Worm (Caenorhabditis elegans) whole organism, young adult: Measurements from ENCODE around the gene moa-1.

Experiments
- B0261.1 ChIP-seq: sonication (generic microtip); optimal IDR thresholded peaks from 2 replicates; lab custom pipeline; 2016; ENCODE audit warnings: mild to moderate bottlenecking, missing genetic modification characterization, moderate library complexity, missing compliant biosample characterization
- C17E4.6 ChIP-seq: fragments of 200-800 bp; sonication (Bioruptor generic); IDR thresholded peaks from 2 replicates; pipeline ENCODE4 v1.3.6; 2022; ENCODE audit warnings: missing genetic modification reagents, missing genetic modification characterization, missing compliant biosample characterization
- F23B12.7 ChIP-seq: sonication (generic microtip); optimal IDR thresholded peaks from 2 replicates; lab custom pipeline; 2017; ENCODE audit warnings: missing genetic modification characterization, mild to moderate bottlenecking, missing compliant biosample characterization, antibody characterized with exemption, moderate library complexity; ENCODE audit not compliant: insufficient read depth
- F33H1.4 ChIP-seq: fragments of 200-800 bp; sonication (Bioruptor generic); IDR thresholded peaks from 2 replicates; pipeline ENCODE4 v1.3.6; 2022; ENCODE audit warnings: missing genetic modification reagents, missing genetic modification characterization, missing compliant biosample characterization
- Y53F4B.3 ChIP-seq: fragments of 200-800 bp; sonication (Bioruptor generic); IDR thresholded peaks from 2 replicates; pipeline ENCODE4 v1.3.6; 2022; ENCODE audit warnings: missing genetic modification reagents, missing genetic modification characterization, missing compliant biosample characterization
- Y67H2A.10 ChIP-seq: fragments of 200-800 bp; sonication (Bioruptor generic); conservative IDR thresholded peaks from 2 replicates; pipeline ENCODE4 v1.3.6; 2022; ENCODE audit warnings: missing genetic modification reagents, missing genetic modification characterization, missing compliant biosample characterization
- Y79H2A.3 ChIP-seq: fragments of 200-800 bp; sonication (Bioruptor generic); conservative IDR thresholded peaks from 2 replicates; pipeline ENCODE4 v1.3.6; 2022; ENCODE audit warnings: missing genetic modification reagents, missing genetic modification characterization, missing compliant biosample characterization
- akir-1 ChIP-seq: fragments of 200-800 bp; sonication (Bioruptor generic); optimal IDR thresholded peaks from 2 replicates; lab custom pipeline; 2018; ENCODE audit warnings: mild to moderate bottlenecking, missing genetic modification characterization, moderate library complexity, missing compliant biosample characterization
- ama-1 ChIP-seq, 3 experiments: fragments of 150-350 bp in 1 of 3; sonication (generic microtip) in 2 of 3; optimal IDR thresholded peaks; 2 replicates each; lab custom pipeline; 2014 to 2018; ENCODE audit warnings: missing biosample characterization in 2 of 3, missing genetic modification characterization in 2 of 3, missing genetic modification reagents in 2 of 3
- aptf-3 ChIP-seq: fragments of 200-800 bp; sonication (Bioruptor generic); IDR thresholded peaks from 2 replicates; pipeline ENCODE4 v1.3.6; 2022; ENCODE audit warnings: missing genetic modification characterization, missing compliant biosample characterization
- attf-5 ChIP-seq: fragments of 200-800 bp; sonication (Bioruptor generic); optimal IDR thresholded peaks from 2 replicates; lab custom pipeline; 2018; ENCODE audit warnings: mild to moderate bottlenecking, missing genetic modification characterization, missing compliant biosample characterization
- bed-1 ChIP-seq: fragments of 200-800 bp; sonication (Bioruptor generic); IDR thresholded peaks from 2 replicates; pipeline ENCODE4 v1.3.6; 2022; ENCODE audit warnings: missing genetic modification reagents, missing genetic modification characterization, missing compliant biosample characterization
- cebp-1 ChIP-seq, 2 experiments: fragments of 200-800 bp in 1 of 2; sonication (Bioruptor generic) in 1 of 2; sonication (generic microtip) in 1 of 2; IDR thresholded peaks in 1 of 2; optimal IDR thresholded peaks in 1 of 2; 2 replicates each; pipeline versions ENCODE4 v1.3.6 to Lab custom; 2017 to 2022; ENCODE audit warnings: missing compliant biosample characterization in 2 of 2, missing genetic modification characterization in 2 of 2, mild to moderate bottlenecking in 1 of 2, missing genetic modification reagents in 1 of 2, moderate library complexity in 1 of 2
- ceh-100 ChIP-seq: fragments of 200-800 bp; sonication (Bioruptor generic); IDR thresholded peaks from 2 replicates; pipeline ENCODE4 v1.3.6; 2022; ENCODE audit warnings: missing genetic modification reagents, missing genetic modification characterization, missing compliant biosample characterization
- ceh-27 ChIP-seq: fragments of 200-800 bp; sonication (Bioruptor generic); optimal IDR thresholded peaks from 2 replicates; lab custom pipeline; 2018; ENCODE audit warnings: mild to moderate bottlenecking, missing genetic modification characterization, moderate library complexity, missing compliant biosample characterization
- ceh-79 ChIP-seq: sonication (generic microtip); optimal IDR thresholded peaks from 2 replicates; lab custom pipeline; 2017; ENCODE audit warnings: mild to moderate bottlenecking, missing genetic modification characterization, missing compliant biosample characterization
- die-1 ChIP-seq: sonication (generic microtip); optimal IDR thresholded peaks from 2 replicates; lab custom pipeline; 2016; ENCODE audit warnings: missing genotype, mild to moderate bottlenecking, missing genetic modification characterization, missing compliant biosample characterization
- dpff-1 ChIP-seq: sonication (generic microtip); optimal IDR thresholded peaks from 2 replicates; lab custom pipeline; 2017; ENCODE audit warnings: mild to moderate bottlenecking, missing genetic modification characterization, missing compliant biosample characterization
- efl-1 ChIP-seq: fragments of 150-350 bp; optimal IDR thresholded peaks from 2 replicates; lab custom pipeline; 2014; ENCODE audit warnings: missing biosample characterization, missing genetic modification reagents, missing genetic modification characterization
- egl-18 ChIP-seq: fragments of 200-800 bp; sonication (Bioruptor generic); IDR thresholded peaks from 2 replicates; pipeline ENCODE4 v1.3.6; 2022; ENCODE audit warnings: missing genetic modification reagents, missing genetic modification characterization, missing compliant biosample characterization
- egl-44 ChIP-seq: fragments of 200-800 bp; sonication (Bioruptor generic); IDR thresholded peaks from 2 replicates; pipeline ENCODE4 v1.3.6; 2022; ENCODE audit warnings: missing genetic modification reagents, missing genetic modification characterization, missing compliant biosample characterization
- egrh-3 ChIP-seq: fragments of 200-800 bp; sonication (Bioruptor generic); IDR thresholded peaks from 2 replicates; pipeline ENCODE4 v1.3.6; 2022; ENCODE audit warnings: missing genetic modification reagents, missing genetic modification characterization, missing compliant biosample characterization
- ekl-4 ChIP-seq: fragments of 200-800 bp; sonication (Bioruptor generic); IDR thresholded peaks from 2 replicates; pipeline ENCODE4 v1.3.6; 2022; ENCODE audit warnings: missing genetic modification reagents, missing genetic modification characterization, missing compliant biosample characterization
- gei-17 ChIP-seq: fragments of 200-800 bp; sonication (Bioruptor generic); optimal IDR thresholded peaks from 2 replicates; lab custom pipeline; 2018; ENCODE audit warnings: mild to moderate bottlenecking, missing genetic modification characterization, missing compliant biosample characterization
- him-1 ChIP-seq: sonication (generic microtip); optimal IDR thresholded peaks from 2 replicates; lab custom pipeline; 2016; ENCODE audit warnings: missing genotype, missing genetic modification reagents, missing genetic modification characterization, missing compliant biosample characterization
- hlh-12 ChIP-seq: sonication (generic microtip); optimal IDR thresholded peaks from 2 replicates; lab custom pipeline; 2016; ENCODE audit warnings: missing genetic modification characterization, missing compliant biosample characterization
- hmg-20 ChIP-seq: fragments of 200-800 bp; sonication (Bioruptor generic); IDR thresholded peaks from 2 replicates; pipeline ENCODE4 v1.3.6; 2022; ENCODE audit warnings: missing genetic modification reagents, missing genetic modification characterization, missing compliant biosample characterization
- hsf-1 ChIP-seq: fragments of 200-800 bp; sonication (Bioruptor generic); IDR thresholded peaks from 2 replicates; pipeline ENCODE4 v1.3.6; 2022; ENCODE audit warnings: missing genetic modification reagents, missing genetic modification characterization, missing compliant biosample characterization
- lag-1 ChIP-seq: fragments of 200-800 bp; sonication (Bioruptor generic); IDR thresholded peaks from 2 replicates; pipeline ENCODE4 v1.3.6; 2022; ENCODE audit warnings: missing genetic modification reagents, missing genetic modification characterization, missing compliant biosample characterization
- lin-26 ChIP-seq: fragments of 200-800 bp; sonication (Bioruptor generic); IDR thresholded peaks from 2 replicates; pipeline ENCODE4 v1.3.6; 2022; ENCODE audit warnings: missing genetic modification reagents, missing genetic modification characterization, missing compliant biosample characterization
- lin-35 ChIP-seq, 3 experiments: fragments of 150-350 bp in 2 of 3; sonication (generic microtip) in 1 of 3; optimal IDR thresholded peaks; 2 replicates each; lab custom pipeline; 2014 to 2018; ENCODE audit warnings: missing biosample characterization in 3 of 3, missing genetic modification characterization in 3 of 3, missing genetic modification reagents in 3 of 3
- lin-54 ChIP-seq: fragments of 200-800 bp; sonication (Bioruptor generic); optimal IDR thresholded peaks from 2 replicates; lab custom pipeline; 2018; ENCODE audit warnings: mild to moderate bottlenecking, missing genetic modification characterization, missing compliant biosample characterization
- madf-6 ChIP-seq: fragments of 200-800 bp; sonication (Bioruptor generic); IDR thresholded peaks from 2 replicates; pipeline ENCODE4 v1.3.6; 2022; ENCODE audit warnings: missing genetic modification reagents, missing genetic modification characterization, missing compliant biosample characterization
- mel-28 ChIP-seq: sonication (generic microtip); optimal IDR thresholded peaks from 2 replicates; lab custom pipeline; 2016; ENCODE audit warnings: borderline replicate concordance, mild to moderate bottlenecking, missing genetic modification characterization, missing compliant biosample characterization
- nfyb-1 ChIP-seq: fragments of 200-800 bp; sonication (Bioruptor generic); IDR thresholded peaks from 2 replicates; pipeline ENCODE4 v1.3.6; 2022; ENCODE audit warnings: missing genetic modification reagents, missing genetic modification characterization, missing compliant biosample characterization
- nhr-120 ChIP-seq: fragments of 200-800 bp; sonication (Bioruptor generic); IDR thresholded peaks from 2 replicates; pipeline ENCODE4 v1.3.6; 2022; ENCODE audit warnings: missing genetic modification characterization, missing compliant biosample characterization
- nhr-90 ChIP-seq: sonication (generic microtip); optimal IDR thresholded peaks from 2 replicates; lab custom pipeline; 2016; ENCODE audit warnings: missing genotype, mild to moderate bottlenecking, missing genetic modification characterization, missing compliant biosample characterization
- pbrm-1 ChIP-seq: fragments of 200-800 bp; sonication (Bioruptor generic); IDR thresholded peaks from 2 replicates; pipeline ENCODE4 v1.3.6; 2022; ENCODE audit warnings: missing genetic modification reagents, missing genetic modification characterization, missing compliant biosample characterization
- pha-4 ChIP-seq: fragments of 150-350 bp; sonication (generic microtip); optimal IDR thresholded peaks from 2 replicates; lab custom pipeline; 2014; ENCODE audit warnings: missing biosample characterization, missing genetic modification reagents, missing genetic modification characterization
- rec-8 ChIP-seq, 2 experiments: sonication (generic microtip); optimal IDR thresholded peaks; 2 replicates each; lab custom pipeline; 2016; ENCODE audit warnings: mild to moderate bottlenecking in 2 of 2, missing genetic modification characterization in 2 of 2, missing genetic modification reagents in 2 of 2, missing genotype in 2 of 2, missing biosample characterization in 1 of 2, missing compliant biosample characterization in 1 of 2, moderate library complexity in 1 of 2
- repo-1 ChIP-seq: sonication (generic microtip); optimal IDR thresholded peaks from 2 replicates; lab custom pipeline; 2017; ENCODE audit warnings: mild to moderate bottlenecking, missing genetic modification characterization, missing compliant biosample characterization
- sdz-38 ChIP-seq: sonication (generic microtip); optimal IDR thresholded peaks from 2 replicates; lab custom pipeline; 2016; ENCODE audit warnings: missing genotype, missing genetic modification characterization, missing compliant biosample characterization
- sea-2 ChIP-seq: fragments of 200-800 bp; sonication (Bioruptor generic); IDR thresholded peaks from 2 replicates; pipeline ENCODE4 v1.3.6; 2022; ENCODE audit warnings: missing genetic modification characterization, missing compliant biosample characterization
- tbp1 ChIP-seq: fragments of 200-800 bp; sonication (Bioruptor generic); optimal IDR thresholded peaks from 2 replicates; lab custom pipeline; 2018; ENCODE audit warnings: mild to moderate bottlenecking, missing genetic modification characterization, missing compliant biosample characterization
- zim-3 ChIP-seq: sonication (generic microtip); optimal IDR thresholded peaks from 2 replicates; lab custom pipeline; 2017; ENCODE audit warnings: mild to moderate bottlenecking, missing genetic modification characterization, moderate library complexity, missing compliant biosample characterization
- ztf-18 ChIP-seq: sonication (generic microtip); optimal IDR thresholded peaks from 2 replicates; lab custom pipeline; 2016; ENCODE audit warnings: missing genotype, mild to moderate bottlenecking, missing genetic modification characterization, missing compliant biosample characterization
- ztf-26 ChIP-seq: sonication (generic microtip); optimal IDR thresholded peaks from 2 replicates; lab custom pipeline; 2017; ENCODE audit warnings: missing genetic modification characterization, missing compliant biosample characterization

moa-1 gene

ce11 chrIII:1921136-1921680 lies 48.5 kb downstream of the moa-1 start (continued):
- TF ChIP-seq gei-17 (GFP tag; lab: Kevin White, UChicago) (peak; percentile 79), B0261.1 (tag; lab: Kevin White, UChicago) (peak; percentile 15), lag-1 (0 out of 2 replicates have a peak, but pooled peaks have one; percentile 18), C17E4.6 (no peak), egl-18 (GFP tag; lab: Robert Waterston, UW) (no peak), bed-1 (GFP tag; lab: Robert Waterston, UW) (0 out of 2 replicates have a peak, but pooled peaks have one; percentile 27), ceh-79 (tag; lab: Kevin White, UChicago) (peak; percentile 14), hmg-20 (GFP tag; lab: Robert Waterston, UW) (peak; percentile 38; the same call in 1 of the 2 replicates), nhr-120 (GFP tag; lab: Robert Waterston, UW) (no peak), efl-1 (no peak), pha-4 (tag; lab: Kevin White, UChicago) (peak; percentile 58), ztf-26 (tag; lab: Kevin White, UChicago) (peak; percentile 94), him-1 (tag; lab: Kevin White, UChicago) (no peak), hlh-12 (no peak), akir-1 (GFP tag; lab: Kevin White, UChicago) (no peak), F33H1.4 (GFP tag; lab: Robert Waterston, UW) (no peak), rec-8 (tag; optimal IDR thresholded peaks at IDR 0.05; lab: Kevin White, UChicago) (peak in 1 of 2 experiments; percentile 26), hsf-1 (GFP tag; lab: Robert Waterston, UW) (no peak), sdz-38 (tag; lab: Kevin White, UChicago) (no peak), Y79H2A.3 (GFP tag; lab: Robert Waterston, UW) (no peak; the same call in 1 of the 2 replicates), lin-54 (GFP tag; lab: Kevin White, UChicago) (peak; percentile 66), repo-1 (tag; lab: Kevin White, UChicago) (peak; percentile 81), lin-26 (GFP tag; lab: Robert Waterston, UW) (peak; percentile 76), attf-5 (GFP tag; lab: Kevin White, UChicago) (peak; percentile 96), zim-3 (tag; lab: Kevin White, UChicago) (no peak), tbp1 (peak; percentile 68), ztf-18 (tag; lab: Kevin White, UChicago) (peak; percentile 65), egl-44 (GFP tag; lab: Robert Waterston, UW) (0 out of 2 replicates have a peak, but pooled peaks have one; percentile 19), Y53F4B.3 (GFP tag; lab: Robert Waterston, UW) (no peak), ekl-4 (GFP tag; lab: Robert Waterston, UW) (peak; percentile 55; the same call in 1 of the 2 replicates), madf-6 (GFP tag; lab: Robert Waterston, UW) (no peak), die-1 (tag; lab: Kevin White, UChicago) (peak; percentile 84), lin-35 (GFP tag; optimal IDR thresholded peaks at IDR 0.05; lab: Kevin White, UChicago) (peak in 2 of 3 experiments; percentile 1 to 42), nfyb-1 (GFP tag; lab: Robert Waterston, UW) (peak; percentile 86; the same call in 1 of the 2 replicates), F23B12.7 (tag; lab: Kevin White, UChicago) (peak; percentile 30), mel-28 (tag; lab: Kevin White, UChicago) (no peak), ama-1 (optimal IDR thresholded peaks at IDR 0.05; lab: Kevin White, UChicago) (no peak), ama-1 (GFP tag; optimal IDR thresholded peaks at IDR 0.05; lab: Kevin White, UChicago) (no peak), ceh-100 (GFP tag; lab: Robert Waterston, UW) (no peak), aptf-3 (GFP tag; lab: Robert Waterston, UW) (no peak), sea-2 (0 out of 2 replicates have a peak, but pooled peaks have one; percentile 42), nhr-90 (tag; lab: Kevin White, UChicago) (peak; percentile 96), ceh-27 (GFP tag; lab: Kevin White, UChicago) (peak; percentile 93), Y67H2A.10 (GFP tag; lab: Robert Waterston, UW) (no peak), cebp-1 (GFP tag; IDR thresholded peaks at IDR 0.05; lab: Robert Waterston, UW) (no peak; the same call in 1 of the 2 replicates), cebp-1 (tag; optimal IDR thresholded peaks at IDR 0.05; lab: Kevin White, UChicago) (peak; percentile 93), dpff-1 (tag; lab: Kevin White, UChicago) (no peak), egrh-3 (peak; percentile 88), pbrm-1 (GFP tag; lab: Robert Waterston, UW) (peak; percentile 76)
